Fruit fly (Drosophila melanogaster) whole organism: ENCODE results near the gene Vm26Ac.

ENCODE experiments used
- CG8478 ChIP-seq: fragments of >200 bp; optimal IDR thresholded peaks from 2 replicates; lab custom pipeline; 2018; ENCODE audit warnings: inconsistent platforms
- EcR ChIP-seq, 2 experiments: fragments of >200 bp; optimal IDR thresholded peaks; 2 replicates each; lab custom pipeline; 2017; ENCODE audit warnings: missing biosample characterization in 2 of 2, missing genetic modification characterization in 2 of 2, missing genetic modification reagents in 2 of 2
- usp ChIP-seq: fragments of >200 bp; optimal IDR thresholded peaks from 2 replicates; lab custom pipeline; 2017; ENCODE audit warnings: missing biosample characterization, missing genetic modification characterization, mixed read lengths

- TF ChIP-seq usp (GFP tag; lab: Kevin White, UChicago), result no peak
- no peak for TF ChIP-seq EcR (GFP tag; optimal IDR thresholded peaks at IDR 0.05; lab: Kevin White, UChicago)
- no peak for TF ChIP-seq CG8478 (lab: Kevin White, UChicago)
Measured at dm6 chr2L:5983236-5983635, 24.8 kb upstream of the Vm26Ac start.
